Worm (Caenorhabditis elegans) whole organism, early embryonic: ENCODE measurements around the gene phf-10.

Experiments used
- B0310.2 ChIP-seq: sonication (generic microtip); optimal IDR thresholded peaks from 2 replicates; lab custom pipeline; 2016; ENCODE audit warnings: mild to moderate bottlenecking, missing genetic modification characterization, missing compliant biosample characterization
- F13C5.2 ChIP-seq: sonication (generic microtip); optimal IDR thresholded peaks from 2 replicates; lab custom pipeline; 2017; ENCODE audit warnings: mild to moderate bottlenecking, missing genetic modification characterization, inconsistent platforms, missing compliant biosample characterization
- aly-1 ChIP-seq: sonication (generic microtip); optimal IDR thresholded peaks from 2 replicates; lab custom pipeline; 2016; ENCODE audit warnings: missing genetic modification characterization, missing compliant biosample characterization
- ama-1 ChIP-seq: fragments of 150-350 bp; optimal IDR thresholded peaks from 2 replicates; lab custom pipeline; 2014
- flt-1 ChIP-seq: fragments of 200-800 bp; sonication (Bioruptor generic); IDR thresholded peaks from 2 replicates; pipeline ENCODE4 v1.3.6; 2022; ENCODE audit warnings: missing genetic modification characterization, missing compliant biosample characterization
- pes-1 ChIP-seq: fragments of 200-800 bp; sonication (Bioruptor generic); IDR thresholded peaks from 2 replicates; pipeline ENCODE4 v1.3.6; 2022; ENCODE audit warnings: missing genetic modification reagents, missing genetic modification characterization, missing compliant biosample characterization
- sea-1 ChIP-seq: fragments of 200-800 bp; sonication (Bioruptor generic); conservative IDR thresholded peaks from 2 replicates; pipeline ENCODE4 v1.3.6; 2022; ENCODE audit warnings: missing genetic modification characterization, missing compliant biosample characterization
- tbx-11 ChIP-seq: fragments of 200-800 bp; sonication (Bioruptor generic); IDR thresholded peaks from 2 replicates; pipeline ENCODE4 v1.3.6; 2022; ENCODE audit warnings: missing genetic modification characterization, missing compliant biosample characterization
- tbx-37 ChIP-seq: fragments of 200-800 bp; sonication (Bioruptor generic); conservative IDR thresholded peaks from 2 replicates; pipeline ENCODE4 v1.3.6; 2022; ENCODE audit warnings: missing genetic modification reagents, missing genetic modification characterization, missing compliant biosample characterization

DNA sequence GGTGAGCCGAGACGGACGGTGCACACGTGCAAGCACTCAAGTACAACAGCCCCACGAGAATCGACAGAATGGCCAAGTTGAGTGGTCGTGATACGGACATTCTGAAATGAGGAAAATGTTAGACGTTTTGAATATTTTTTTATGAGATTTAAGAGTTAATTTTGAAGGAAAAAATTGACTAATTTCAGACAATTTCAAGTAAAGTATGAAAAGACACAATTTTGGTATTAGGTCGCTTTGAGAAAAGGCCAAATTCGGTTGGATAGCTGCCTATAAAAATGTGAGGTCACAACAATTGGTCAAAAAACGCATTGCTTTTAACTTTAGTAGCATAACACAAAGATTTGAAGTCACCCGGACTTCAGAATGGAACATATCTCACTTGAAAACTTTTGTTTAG lies 38.5 kb downstream of the phf-10 start, which contains the start of gene nlp-70:
- TF ChIP-seq sea-1: no peak
- no peak for TF ChIP-seq pes-1 (GFP tag; lab: Robert Waterston, UW)
- TF ChIP-seq F13C5.2 (tag; lab: Kevin White, UChicago): no peak
- TF ChIP-seq flt-1 (GFP tag; lab: Robert Waterston, UW): no peak
- no peak for TF ChIP-seq aly-1 (tag; lab: Kevin White, UChicago)
- TF ChIP-seq ama-1 (lab: Kevin White, UChicago): no peak
- TF ChIP-seq tbx-37: no peak
- no peak for TF ChIP-seq tbx-11 (GFP tag; lab: Robert Waterston, UW)
- TF ChIP-seq B0310.2 (tag; lab: Kevin White, UChicago): no peak
